Fruit fly (Drosophila melanogaster) whole organism, adult: Measurements from ENCODE around the gene CG33258.

Experiments
- CG12768 ChIP-seq: fragments of 200-800 bp; sonication (Bioruptor generic); optimal IDR thresholded peaks from 2 replicates; lab custom pipeline; 2017; ENCODE audit warnings: missing biosample characterization, missing genetic modification characterization, mild to moderate bottlenecking, moderate library complexity, missing genetic modification reagents
- CG5204 ChIP-seq: fragments of 200-800 bp; sonication (Bioruptor generic); optimal IDR thresholded peaks from 2 replicates; lab custom pipeline; 2016; ENCODE audit warnings: missing biosample characterization, missing genetic modification characterization
- CG7045 ChIP-seq: fragments of 200-800 bp; sonication (Bioruptor generic); optimal IDR thresholded peaks from 2 replicates; lab custom pipeline; 2017; ENCODE audit warnings: missing biosample characterization, mild to moderate bottlenecking, missing genetic modification characterization
- CG7101 ChIP-seq: fragments of 200-800 bp; sonication (Bioruptor generic); optimal IDR thresholded peaks from 2 replicates; lab custom pipeline; 2018; ENCODE audit warnings: missing biosample characterization, mild to moderate bottlenecking, missing genetic modification characterization, moderate library complexity
- Mnt ChIP-seq: fragments of 200-800 bp; sonication (Bioruptor generic); optimal IDR thresholded peaks from 2 replicates; lab custom pipeline; 2016; ENCODE audit warnings: missing biosample characterization, mild to moderate bottlenecking, missing genetic modification characterization
- bab1 ChIP-seq: fragments of 200-800 bp; sonication (Bioruptor generic); optimal IDR thresholded peaks from 3 replicates; lab custom pipeline; 2019; ENCODE audit warnings: missing biosample characterization, mild to moderate bottlenecking, missing genetic modification characterization, moderate library complexity
- kay ChIP-seq: fragments of 200-800 bp; sonication (Bioruptor generic); peaks from one replicate; lab custom pipeline; 2016; ENCODE audit warnings: missing biosample characterization, missing genetic modification characterization, borderline replicate concordance
- pad ChIP-seq: fragments of 200-800 bp; sonication (Bioruptor generic); optimal IDR thresholded peaks from 3 replicates; lab custom pipeline; 2017; ENCODE audit warnings: missing biosample characterization, missing genetic modification characterization, mild to moderate bottlenecking, moderate library complexity, missing genetic modification reagents
- tj ChIP-seq: fragments of 200-800 bp; sonication (Bioruptor generic); optimal IDR thresholded peaks from 3 replicates; lab custom pipeline; 2017; ENCODE audit warnings: missing biosample characterization, mild to moderate bottlenecking, missing genetic modification characterization, moderate library complexity

- no peak for TF ChIP-seq CG5204 (GFP tag; lab: Kevin White, UChicago)
- TF ChIP-seq Mnt, result no peak
- TF ChIP-seq kay (GFP tag; lab: Kevin White, UChicago), result no peak
- no peak for TF ChIP-seq pad
- TF ChIP-seq bab1 (GFP tag; lab: Kevin White, UChicago), result no peak
- no peak for TF ChIP-seq CG12768 (GFP tag; lab: Kevin White, UChicago)
- no peak for TF ChIP-seq CG7101 (tag; lab: Kevin White, UChicago)
- no peak for TF ChIP-seq CG7045 (GFP tag; lab: Kevin White, UChicago)
- no peak for TF ChIP-seq tj (GFP tag; lab: Kevin White, UChicago)
Measured at dm6 chr3L:16097393-16097884, 15.1 kb downstream of the CG33258 start, which contains the start of the genes CG13074 and ATPsynbetaL.
